Worm (Caenorhabditis elegans): ENCODE measurements around the gene plx-1.

- TF ChIP-seq egl-27 (tag; optimal IDR thresholded peaks at IDR 0.05) (no peak), unc-62 (GFP tag; optimal IDR thresholded peaks at IDR 0.05 in 1 of 2) (no peak), unc-62 (tag; optimal IDR thresholded peaks at IDR 0.05) (no peak), nhr-102 (tag; optimal IDR thresholded peaks at IDR 0.05) (no peak), php-3 (GFP tag; IDR thresholded peaks at IDR 0.05) (no peak), ctbp-1 (GFP tag; IDR thresholded peaks at IDR 0.05) (no peak), lin-13 (GFP tag; optimal IDR thresholded peaks at IDR 0.05) (no peak), T26A8.4 (GFP tag; IDR thresholded peaks at IDR 0.05) (no peak), skn-1 (tag; optimal IDR thresholded peaks at IDR 0.05) (no peak), ceh-28 (tag; optimal IDR thresholded peaks at IDR 0.05) (no peak)
Observed at ce11 chrIV:1019801-1020200, 60.5 kb downstream of the plx-1 start.

Data from whole organism, L4 larva.